Worm (Caenorhabditis elegans) whole organism, mixed stage, embryonic: Measurements from ENCODE around the gene cpsf-2.

Experiments
- M03D4.4 ChIP-seq: sonication (generic microtip); optimal IDR thresholded peaks from 2 replicates; lab custom pipeline; 2017; ENCODE audit warnings: mild to moderate bottlenecking, missing genetic modification characterization, missing compliant biosample characterization
- ceh-39 ChIP-seq: fragments of 150-350 bp; optimal IDR thresholded peaks from 2 replicates; lab custom pipeline; 2014; ENCODE audit warnings: missing biosample characterization, missing genetic modification characterization
- ces-1 ChIP-seq: fragments of 150-350 bp; optimal IDR thresholded peaks from 2 replicates; lab custom pipeline; 2014; ENCODE audit warnings: missing biosample characterization, missing genetic modification reagents, missing genetic modification characterization
- lsy-2 ChIP-seq: fragments of 150-350 bp; optimal IDR thresholded peaks from 2 replicates; lab custom pipeline; 2014; ENCODE audit warnings: missing biosample characterization, missing genetic modification characterization
- mep-1 ChIP-seq: fragments of 150-350 bp; optimal IDR thresholded peaks from 2 replicates; lab custom pipeline; 2017; ENCODE audit warnings: missing biosample characterization, missing genetic modification reagents, missing genetic modification characterization, inconsistent platforms
- nhr-12 ChIP-seq: fragments of 150-350 bp; optimal IDR thresholded peaks from 2 replicates; lab custom pipeline; 2014; ENCODE audit warnings: missing biosample characterization, missing genetic modification characterization
- nhr-76 ChIP-seq: sonication (generic microtip); optimal IDR thresholded peaks from 2 replicates; lab custom pipeline; 2017; ENCODE audit warnings: missing biosample characterization, missing genetic modification characterization
- snpc-4 ChIP-seq: fragments of 150-350 bp; optimal IDR thresholded peaks from 2 replicates; lab custom pipeline; 2014; ENCODE audit warnings: missing biosample characterization, missing genetic modification characterization
- unc-62 ChIP-seq: fragments of 150-350 bp; optimal IDR thresholded peaks from 2 replicates; lab custom pipeline; 2014; ENCODE audit warnings: missing biosample characterization, missing genetic modification reagents, missing genetic modification characterization
- ztf-11 ChIP-seq: fragments of 150-350 bp; optimal IDR thresholded peaks from 2 replicates; lab custom pipeline; 2014; ENCODE audit warnings: missing biosample characterization, missing genetic modification characterization

DNA sequence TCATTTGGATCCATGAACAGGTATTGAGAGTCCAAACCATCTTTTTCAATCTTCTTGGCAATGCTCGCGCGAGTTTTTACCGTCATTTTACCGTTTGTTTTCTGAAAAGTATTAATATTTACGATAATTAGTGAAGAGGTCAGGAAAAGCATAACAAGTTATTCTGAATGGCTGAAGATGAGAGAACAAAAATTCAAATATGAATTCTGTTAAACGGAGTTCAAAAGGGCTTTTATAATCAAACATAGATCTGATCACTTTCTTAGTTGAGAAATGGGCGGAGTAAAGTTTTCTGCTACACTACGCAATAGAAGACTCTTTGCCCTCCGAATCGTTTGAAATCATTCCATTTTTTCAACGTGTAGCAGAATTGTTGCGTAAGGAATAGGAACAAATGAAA lies 25.9 kb upstream of the cpsf-2 start, which contains the start of gene fat-7:
- TF ChIP-seq ztf-11 (tag; lab: Kevin White, UChicago), result no peak
- TF ChIP-seq snpc-4 (tag; lab: Kevin White, UChicago), result no peak
- no peak for TF ChIP-seq mep-1 (tag; lab: Kevin White, UChicago)
- no peak for TF ChIP-seq ces-1 (GFP tag; lab: Kevin White, UChicago)
- TF ChIP-seq nhr-12 (tag; lab: Kevin White, UChicago), result no peak
- TF ChIP-seq nhr-76, result no peak
- no peak for TF ChIP-seq M03D4.4 (tag; lab: Kevin White, UChicago)
- TF ChIP-seq lsy-2 (tag; lab: Kevin White, UChicago), result no peak
- TF ChIP-seq unc-62 (GFP tag; lab: Kevin White, UChicago), result no peak
- no peak for TF ChIP-seq ceh-39 (tag; lab: Kevin White, UChicago)
